Worm (Caenorhabditis elegans): ENCODE results near the gene F22F7.2.

ce11 chrV:2163735-2164134 lies 41.2 kb downstream of the F22F7.2 start, which contains the start of gene str-255:
- TF ChIP-seq ama-1 (optimal IDR thresholded peaks at IDR 0.05) (no peak), hnd-1 (tag; optimal IDR thresholded peaks at IDR 0.05) (no peak), pes-1 (GFP tag; IDR thresholded peaks at IDR 0.05) (no peak), flt-1 (GFP tag; IDR thresholded peaks at IDR 0.05) (no peak), F13C5.2 (tag; optimal IDR thresholded peaks at IDR 0.05) (no peak), tbx-37 (GFP tag; conservative IDR thresholded peaks at IDR 0.05) (no peak), ceh-36 (tag; optimal IDR thresholded peaks at IDR 0.05) (no peak), ets-7 (tag; optimal IDR thresholded peaks at IDR 0.05) (no peak), hmbx-1 (tag; optimal IDR thresholded peaks at IDR 0.05) (no peak), tbx-11 (GFP tag; IDR thresholded peaks at IDR 0.05) (no peak), hmg-4 (GFP tag; optimal IDR thresholded peaks at IDR 0.05) (no peak), tra-4 (tag; optimal IDR thresholded peaks at IDR 0.05) (no peak)

Measured in whole organism, early embryonic.